Worm (Caenorhabditis elegans) whole organism, L4 larva: ENCODE data around the gene cst-1.

Experiments
- D1046.2 ChIP-seq: fragments of 200-800 bp; sonication (Bioruptor generic); IDR thresholded peaks from 2 replicates; pipeline ENCODE4 v1.3.6; 2022; ENCODE audit warnings: missing genetic modification characterization, missing compliant biosample characterization
- F37D6.2 ChIP-seq: sonication (generic microtip); optimal IDR thresholded peaks from 2 replicates; lab custom pipeline; 2016; ENCODE audit warnings: mild to moderate bottlenecking, missing genetic modification characterization, missing compliant biosample characterization
- T20F7.1 ChIP-seq: fragments of 200-800 bp; sonication (Bioruptor generic); optimal IDR thresholded peaks from 2 replicates; lab custom pipeline; 2018; ENCODE audit warnings: mild to moderate bottlenecking, missing genetic modification characterization, missing compliant biosample characterization
- Y105C5A.15 ChIP-seq: fragments of 200-800 bp; sonication (Bioruptor generic); IDR thresholded peaks from 2 replicates; pipeline ENCODE4 v1.3.6; 2022; ENCODE audit warnings: missing genetic modification characterization, missing compliant biosample characterization
- Y48G9A.11 ChIP-seq: fragments of 200-800 bp; sonication (Bioruptor generic); IDR thresholded peaks from 2 replicates; pipeline ENCODE4 v1.3.6; 2022; ENCODE audit warnings: missing genetic modification reagents, missing genetic modification characterization, missing compliant biosample characterization
- Y5F2A.4 ChIP-seq: fragments of 200-800 bp; sonication (Bioruptor generic); optimal IDR thresholded peaks from 2 replicates; lab custom pipeline; 2018; ENCODE audit warnings: mild to moderate bottlenecking, missing genetic modification characterization, missing compliant biosample characterization
- ZK337.2 ChIP-seq: fragments of 200-800 bp; sonication (Bioruptor generic); IDR thresholded peaks from 2 replicates; pipeline ENCODE4 v1.3.6; 2022; ENCODE audit warnings: missing genetic modification reagents, missing genetic modification characterization, missing compliant biosample characterization
- aha-1 ChIP-seq: fragments of 150-350 bp; peaks from one replicate; lab custom pipeline; 2014; ENCODE audit warnings: missing biosample characterization, missing genetic modification characterization
- ama-1 ChIP-seq: fragments of 150-350 bp; optimal IDR thresholded peaks from 2 replicates; lab custom pipeline; 2014; ENCODE audit warnings: inconsistent platforms, mixed read lengths
- arid-1 ChIP-seq: fragments of 200-800 bp; sonication (Bioruptor generic); conservative IDR thresholded peaks from 2 replicates; pipeline ENCODE4 v1.3.6; 2022; ENCODE audit warnings: missing genetic modification reagents, missing genetic modification characterization, missing compliant biosample characterization
- ceh-20 ChIP-seq: fragments of 200-800 bp; sonication (Bioruptor generic); IDR thresholded peaks from 2 replicates; pipeline ENCODE4 v1.3.6; 2022; ENCODE audit warnings: missing genetic modification reagents, missing genetic modification characterization, missing compliant biosample characterization
- ceh-28 ChIP-seq: fragments of 150-350 bp; optimal IDR thresholded peaks from 2 replicates; lab custom pipeline; 2014; ENCODE audit warnings: missing biosample characterization, missing genetic modification reagents, missing genetic modification characterization
- daf-16 ChIP-seq, 3 experiments: sonication (generic microtip); optimal IDR thresholded peaks; 2 replicates each; lab custom pipeline; 2016 to 2017; ENCODE audit warnings: missing genetic modification characterization in 3 of 3, missing genetic modification reagents in 3 of 3, mild to moderate bottlenecking in 2 of 3, missing compliant biosample characterization in 2 of 3, missing biosample characterization in 1 of 3, moderate library complexity in 1 of 3
- daf-19 ChIP-seq: fragments of 200-800 bp; sonication (Bioruptor generic); conservative IDR thresholded peaks from 2 replicates; pipeline ENCODE4 v1.3.6; 2022; ENCODE audit warnings: missing genetic modification characterization, missing compliant biosample characterization
- dmd-8 ChIP-seq: fragments of 200-800 bp; sonication (Bioruptor generic); IDR thresholded peaks from 2 replicates; pipeline ENCODE4 v1.3.6; 2022; ENCODE audit warnings: missing genetic modification characterization, missing compliant biosample characterization
- dmd-9 ChIP-seq: fragments of 200-800 bp; sonication (Bioruptor generic); IDR thresholded peaks from 2 replicates; pipeline ENCODE4 v1.3.6; 2022; ENCODE audit warnings: missing genetic modification reagents, missing genetic modification characterization, missing compliant biosample characterization
- dpl-1 ChIP-seq: fragments of 150-350 bp; optimal IDR thresholded peaks from 2 replicates; lab custom pipeline; 2014; ENCODE audit warnings: missing biosample characterization, missing genetic modification reagents, missing genetic modification characterization
- egl-43 ChIP-seq: fragments of 200-800 bp; sonication (Bioruptor generic); IDR thresholded peaks from 2 replicates; pipeline ENCODE4 v1.3.6; 2022; ENCODE audit warnings: missing genetic modification reagents, missing genetic modification characterization, missing compliant biosample characterization
- fkh-10 ChIP-seq: fragments of 150-350 bp; optimal IDR thresholded peaks from 2 replicates; lab custom pipeline; 2014; ENCODE audit warnings: missing biosample characterization, missing genetic modification reagents, missing genetic modification characterization
- gei-8 ChIP-seq: fragments of 200-800 bp; sonication (Bioruptor generic); optimal IDR thresholded peaks from 2 replicates; lab custom pipeline; 2018; ENCODE audit warnings: mild to moderate bottlenecking, missing genetic modification characterization, missing compliant biosample characterization
- hlh-11 ChIP-seq: fragments of 200-800 bp; sonication (Bioruptor generic); optimal IDR thresholded peaks from 2 replicates; lab custom pipeline; 2018; ENCODE audit warnings: mild to moderate bottlenecking, missing genetic modification characterization, missing compliant biosample characterization
- hlh-30 ChIP-seq: sonication (generic microtip); optimal IDR thresholded peaks from 2 replicates; lab custom pipeline; 2017; ENCODE audit warnings: antibody characterized with exemption, mild to moderate bottlenecking, missing genetic modification characterization, missing compliant biosample characterization; ENCODE audit not compliant: insufficient read depth
- lin-1 ChIP-seq: fragments of 200-800 bp; sonication (Bioruptor generic); IDR thresholded peaks from 2 replicates; pipeline ENCODE4 v1.3.6; 2022; ENCODE audit warnings: missing genetic modification reagents, missing genetic modification characterization, missing compliant biosample characterization
- lin-38 ChIP-seq: fragments of 200-800 bp; sonication (Bioruptor generic); IDR thresholded peaks from 2 replicates; pipeline ENCODE4 v1.3.6; 2022; ENCODE audit warnings: missing genetic modification reagents, missing genetic modification characterization, missing compliant biosample characterization
- lsy-2 ChIP-seq, 2 experiments: fragments of 150-350 bp in 1 of 2; sonication (generic microtip) in 1 of 2; optimal IDR thresholded peaks; 2 replicates each; lab custom pipeline; 2014 to 2017; ENCODE audit warnings: missing biosample characterization in 2 of 2, missing genetic modification characterization in 2 of 2
- madf-9 ChIP-seq: fragments of 200-800 bp; sonication (Bioruptor generic); conservative IDR thresholded peaks from 2 replicates; pipeline ENCODE4 v1.3.6; 2022; ENCODE audit warnings: missing genetic modification reagents, missing genetic modification characterization, missing compliant biosample characterization
- mdl-1 ChIP-seq, 2 experiments: fragments of 150-350 bp in 1 of 2; sonication (generic microtip) in 1 of 2; optimal IDR thresholded peaks; 2 replicates each; lab custom pipeline; 2014 to 2017; ENCODE audit warnings: missing biosample characterization in 2 of 2, missing genetic modification characterization in 2 of 2
- mdt-29 ChIP-seq: fragments of 200-800 bp; sonication (Bioruptor generic); IDR thresholded peaks from 2 replicates; pipeline ENCODE4 v1.3.6; 2022; ENCODE audit warnings: missing genetic modification reagents, missing genetic modification characterization, missing compliant biosample characterization
- mxl-3 ChIP-seq: fragments of 200-800 bp; sonication (Bioruptor generic); optimal IDR thresholded peaks from 2 replicates; lab custom pipeline; 2018; ENCODE audit warnings: mild to moderate bottlenecking, missing genetic modification characterization, missing compliant biosample characterization
- nhr-111 ChIP-seq: fragments of 200-800 bp; sonication (Bioruptor generic); optimal IDR thresholded peaks from 2 replicates; lab custom pipeline; 2018; ENCODE audit warnings: mild to moderate bottlenecking, missing genetic modification characterization, missing compliant biosample characterization
- nhr-237 ChIP-seq: sonication (generic microtip); optimal IDR thresholded peaks from 2 replicates; lab custom pipeline; 2017; ENCODE audit warnings: missing biosample characterization, missing genetic modification characterization
- nhr-25 ChIP-seq: sonication (generic microtip); optimal IDR thresholded peaks from 2 replicates; lab custom pipeline; 2017; ENCODE audit warnings: missing genetic modification characterization, mild to moderate bottlenecking, missing compliant biosample characterization, antibody characterized with exemption, moderate library complexity, borderline replicate concordance; ENCODE audit not compliant: insufficient read depth
- nhr-28 ChIP-seq: fragments of 150-350 bp; optimal IDR thresholded peaks from 2 replicates; lab custom pipeline; 2014; ENCODE audit warnings: missing biosample characterization, missing genetic modification characterization
- nhr-42 ChIP-seq: fragments of 200-800 bp; sonication (Bioruptor generic); IDR thresholded peaks from 2 replicates; pipeline ENCODE4 v1.3.6; 2022; ENCODE audit warnings: missing genetic modification characterization, missing compliant biosample characterization
- nhr-48 ChIP-seq: sonication (generic microtip); optimal IDR thresholded peaks from 2 replicates; lab custom pipeline; 2016; ENCODE audit warnings: mild to moderate bottlenecking, missing genetic modification characterization, missing compliant biosample characterization
- nhr-6 ChIP-seq: fragments of 150-350 bp; optimal IDR thresholded peaks from 2 replicates; lab custom pipeline; 2014; ENCODE audit warnings: missing biosample characterization, missing genetic modification characterization
- nhr-77 ChIP-seq: fragments of 150-350 bp; optimal IDR thresholded peaks from 2 replicates; lab custom pipeline; 2014; ENCODE audit warnings: missing biosample characterization, missing genetic modification characterization
- pha-4 ChIP-seq, 2 experiments: fragments of 150-350 bp in 1 of 2; fragments of 200-800 bp in 1 of 2; sonication (Bioruptor generic) in 1 of 2; IDR thresholded peaks in 1 of 2; optimal IDR thresholded peaks in 1 of 2; 2 replicates each; pipeline versions ENCODE4 v1.3.6 to Lab custom; 2014 to 2022; ENCODE audit warnings: missing genetic modification characterization in 2 of 2, missing genetic modification reagents in 2 of 2, missing biosample characterization in 1 of 2, missing compliant biosample characterization in 1 of 2
- rbr-2 ChIP-seq: sonication (generic microtip); optimal IDR thresholded peaks from 2 replicates; lab custom pipeline; 2016; ENCODE audit warnings: missing genotype, missing genetic modification characterization, missing compliant biosample characterization
- set-16 ChIP-seq: fragments of 200-800 bp; sonication (Bioruptor generic); IDR thresholded peaks from 2 replicates; pipeline ENCODE4 v1.3.6; 2022; ENCODE audit warnings: missing genetic modification reagents, missing genetic modification characterization, missing compliant biosample characterization
- spr-1 ChIP-seq: sonication (generic microtip); optimal IDR thresholded peaks from 2 replicates; lab custom pipeline; 2016; ENCODE audit warnings: mild to moderate bottlenecking, missing genetic modification characterization, missing compliant biosample characterization
- spr-3 ChIP-seq: fragments of 200-800 bp; sonication (Bioruptor generic); optimal IDR thresholded peaks from 2 replicates; lab custom pipeline; 2018; ENCODE audit warnings: mild to moderate bottlenecking, missing genetic modification characterization, missing compliant biosample characterization
- unc-39 ChIP-seq: sonication (generic microtip); optimal IDR thresholded peaks from 2 replicates; lab custom pipeline; 2017; ENCODE audit warnings: missing biosample characterization, missing genetic modification characterization
- unc-62 ChIP-seq, 3 experiments: fragments of 150-350 bp in 1 of 3; sonication (generic microtip); optimal IDR thresholded peaks in 2 of 3; peaks in 1 of 3; 1 replicate in 1 of 3; 2 replicates in 2 of 3; lab custom pipeline; 2014 to 2017; ENCODE audit warnings: missing biosample characterization in 3 of 3, missing genetic modification characterization in 3 of 3, missing genetic modification reagents in 3 of 3, missing genotype in 1 of 3
- zfp-2 ChIP-seq: sonication (generic microtip); optimal IDR thresholded peaks from 2 replicates; lab custom pipeline; 2016; ENCODE audit warnings: mild to moderate bottlenecking, missing genetic modification characterization, missing compliant biosample characterization
- ztf-7 ChIP-seq: fragments of 150-350 bp; optimal IDR thresholded peaks from 2 replicates; lab custom pipeline; 2014; ENCODE audit warnings: missing biosample characterization, missing genetic modification characterization

cst-1 gene

DNA sequence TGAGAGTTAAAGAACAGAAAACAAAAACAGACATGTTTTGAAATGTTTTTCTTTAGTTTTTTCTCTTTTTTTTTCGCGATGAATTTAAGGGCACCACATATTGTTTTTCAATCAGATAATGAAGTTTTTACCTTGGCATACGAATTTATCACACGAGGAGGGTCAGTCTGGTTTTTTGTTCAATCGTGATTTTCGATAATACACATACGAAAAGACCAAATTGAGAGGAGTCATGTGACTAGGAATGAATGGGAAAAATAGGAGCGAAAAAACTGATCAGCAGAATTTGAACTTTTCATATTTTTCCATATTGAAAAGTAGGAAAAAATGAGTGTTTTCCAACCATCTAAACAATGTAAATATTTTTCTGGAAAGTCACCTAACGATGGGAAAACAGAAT, 47.1 kb downstream of the cst-1 start:
- TF ChIP-seq nhr-28 (tag; lab: Kevin White, UChicago), result peak; percentile 4
- no peak for TF ChIP-seq dpl-1 (GFP tag; lab: Kevin White, UChicago)
- TF ChIP-seq hlh-30 (tag; lab: Kevin White, UChicago), result peak; percentile 69
- TF ChIP-seq mdl-1 (tag; optimal IDR thresholded peaks at IDR 0.05; lab: Kevin White, UChicago), result peak in 1 of 2 experiments; percentile 5
- TF ChIP-seq ama-1 (lab: Kevin White, UChicago), result no peak
- TF ChIP-seq ceh-20, result no peak
- TF ChIP-seq spr-1, result no peak
- no peak for TF ChIP-seq nhr-48 (tag; lab: Kevin White, UChicago)
- TF ChIP-seq, all 104 proteins: peak for 3

DNA sequence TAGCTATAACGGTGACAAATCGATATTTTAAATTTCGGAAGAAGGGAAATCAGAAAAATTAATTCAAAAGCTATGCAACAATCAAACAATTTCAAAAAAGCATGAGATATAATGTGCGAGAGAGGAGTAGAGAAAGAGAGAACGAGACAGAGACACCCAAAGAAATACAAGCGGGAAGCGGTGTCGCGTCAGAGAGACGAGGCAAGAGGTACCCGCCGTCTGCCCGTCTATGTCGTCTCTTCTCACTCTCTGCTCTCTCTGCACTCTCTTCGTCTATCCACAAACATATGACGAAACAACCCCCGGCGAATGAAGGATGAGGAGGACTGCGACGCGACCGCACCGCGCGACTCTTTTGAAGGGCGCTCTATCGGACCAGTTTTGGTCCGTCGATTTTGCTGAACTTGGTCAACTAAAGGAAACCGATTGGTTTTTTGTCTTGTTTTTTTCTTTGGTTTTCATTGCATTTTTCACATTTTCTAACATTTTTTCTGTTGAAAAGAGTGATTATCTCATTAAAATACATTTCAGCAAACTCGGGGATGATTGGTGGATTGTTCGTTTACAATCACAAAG, 49.5 kb downstream of the cst-1 start, which contains the start of gene dpy-23:
Gene dpy-23 (plus strand): TSS at position 526 of the 576 bp plus-strand sequence.
- 0 out of 2 replicates have a peak, but pooled peaks have one; percentile 49 for TF ChIP-seq lin-1 (GFP tag; lab: Robert Waterston, UW)
- peak; percentile 82 for TF ChIP-seq madf-9 (GFP tag; lab: Robert Waterston, UW)
- TF ChIP-seq egl-43 (GFP tag; lab: Robert Waterston, UW), result peak; percentile 89
- TF ChIP-seq lin-38 (GFP tag; lab: Robert Waterston, UW), result peak; percentile 60
- TF ChIP-seq nhr-237 (tag; lab: Kevin White, UChicago), result no peak
- no peak for TF ChIP-seq spr-3 (GFP tag; lab: Kevin White, UChicago)
- TF ChIP-seq mdl-1 (tag; optimal IDR thresholded peaks at IDR 0.05; lab: Kevin White, UChicago), result peak; percentile 78 to 90
- no peak for TF ChIP-seq nhr-111 (GFP tag; lab: Kevin White, UChicago)
- no peak for TF ChIP-seq Y5F2A.4 (GFP tag; lab: Kevin White, UChicago)
- TF ChIP-seq aha-1 (tag; lab: Kevin White, UChicago), result peak; percentile 99
- TF ChIP-seq gei-8 (GFP tag; lab: Kevin White, UChicago), result no peak
- peak; percentile 1 to 47 for TF ChIP-seq daf-16 (GFP tag; optimal IDR thresholded peaks at IDR 0.05; lab: Kevin White, UChicago)
- peak; percentile 73 for TF ChIP-seq daf-16 (tag; optimal IDR thresholded peaks at IDR 0.05; lab: Kevin White, UChicago)
- peak; percentile 75 for TF ChIP-seq T20F7.1 (GFP tag; lab: Kevin White, UChicago)
- TF ChIP-seq ceh-28 (tag; lab: Kevin White, UChicago), result no peak
- TF ChIP-seq rbr-2, result peak; percentile 94
- TF ChIP-seq nhr-77 (tag; lab: Kevin White, UChicago), result peak; percentile 89
- 0 out of 2 replicates have a peak, but pooled peaks have one; percentile 41 for TF ChIP-seq mdt-29 (GFP tag; lab: Robert Waterston, UW)
- peak; percentile 90 for TF ChIP-seq ceh-20
- TF ChIP-seq Y48G9A.11 (GFP tag; lab: Robert Waterston, UW), result no peak
- peak; percentile 84 for TF ChIP-seq F37D6.2
- no peak for TF ChIP-seq ZK337.2 (GFP tag; lab: Robert Waterston, UW)
- peak; percentile 52 for TF ChIP-seq ztf-7 (tag; lab: Kevin White, UChicago)
- TF ChIP-seq Y105C5A.15 (GFP tag; lab: Robert Waterston, UW), result no peak
- TF ChIP-seq daf-19 (GFP tag; lab: Robert Waterston, UW), result no peak
- peak; percentile 27 for TF ChIP-seq zfp-2 (tag; lab: Kevin White, UChicago)
- peak; percentile 77; the same call in 1 of the 2 replicates for TF ChIP-seq nhr-42 (GFP tag; lab: Robert Waterston, UW)
- peak; percentile 73 for TF ChIP-seq pha-4 (GFP tag; IDR thresholded peaks at IDR 0.05; lab: Robert Waterston, UW)
- TF ChIP-seq pha-4 (tag; optimal IDR thresholded peaks at IDR 0.05; lab: Kevin White, UChicago), result peak; percentile 69
- TF ChIP-seq set-16 (GFP tag; lab: Robert Waterston, UW), result peak; percentile 89
- peak; percentile 95 for TF ChIP-seq nhr-6 (tag; lab: Kevin White, UChicago)
- TF ChIP-seq D1046.2 (GFP tag; lab: Robert Waterston, UW), result no peak
- peak; percentile 90 for TF ChIP-seq arid-1 (GFP tag; lab: Robert Waterston, UW)
- peak in 1 of 2 experiments; percentile 61 for TF ChIP-seq unc-62 (GFP tag; optimal IDR thresholded peaks at IDR 0.05 in 1 of 2; lab: Kevin White, UChicago)
- no peak for TF ChIP-seq unc-62 (tag; optimal IDR thresholded peaks at IDR 0.05; lab: Kevin White, UChicago)
- peak; percentile 90 for TF ChIP-seq nhr-25
- 0 out of 2 replicates have a peak, but pooled peaks have one; percentile 50 for TF ChIP-seq dmd-9
- TF ChIP-seq unc-39 (tag; lab: Kevin White, UChicago), result no peak
- TF ChIP-seq lsy-2 (tag; optimal IDR thresholded peaks at IDR 0.05; lab: Kevin White, UChicago), result peak; percentile 80 to 89
- TF ChIP-seq hlh-11 (tag; lab: Kevin White, UChicago), result peak; percentile 98
- peak; percentile 88 for TF ChIP-seq nhr-48 (tag; lab: Kevin White, UChicago)
- peak; percentile 61 for TF ChIP-seq dpl-1 (GFP tag; lab: Kevin White, UChicago)
- peak; percentile 82 for TF ChIP-seq mxl-3 (GFP tag; lab: Kevin White, UChicago)
- peak; percentile 70 for TF ChIP-seq fkh-10 (GFP tag; lab: Kevin White, UChicago)
- no peak for TF ChIP-seq dmd-8 (GFP tag; lab: Robert Waterston, UW)
